Worm (Caenorhabditis elegans) whole organism, L2 larva: ENCODE data around the gene ddx-15.
A peak's percentile ranks its signal among the peaks of the same experiment; 100 is the strongest.

Experiments used
- C34F6.9 ChIP-seq: fragments of 150-350 bp; optimal IDR thresholded peaks from 2 replicates; lab custom pipeline; 2014; ENCODE audit warnings: missing biosample characterization, missing genetic modification characterization
- F13H6.1 ChIP-seq: sonication (generic microtip); optimal IDR thresholded peaks from 2 replicates; lab custom pipeline; 2016; ENCODE audit warnings: missing genetic modification characterization, missing compliant biosample characterization
- R02D3.7 ChIP-seq: fragments of 150-350 bp; optimal IDR thresholded peaks from 2 replicates; lab custom pipeline; 2014; ENCODE audit warnings: missing biosample characterization, missing genetic modification characterization
- Y55F3AM.14 ChIP-seq: fragments of 200-800 bp; sonication (Bioruptor generic); optimal IDR thresholded peaks from 2 replicates; lab custom pipeline; 2018; ENCODE audit warnings: mild to moderate bottlenecking, missing genetic modification characterization, missing compliant biosample characterization
- ZK546.5 ChIP-seq: sonication (generic microtip); optimal IDR thresholded peaks from 2 replicates; lab custom pipeline; 2017; ENCODE audit warnings: missing biosample characterization, missing genetic modification characterization
- alr-1 ChIP-seq: fragments of 150-350 bp; optimal IDR thresholded peaks from 2 replicates; lab custom pipeline; 2014; ENCODE audit warnings: missing biosample characterization, missing genetic modification characterization
- aly-2 ChIP-seq: fragments of 150-350 bp; optimal IDR thresholded peaks from 2 replicates; lab custom pipeline; 2014; ENCODE audit warnings: missing biosample characterization, missing genetic modification characterization
- ama-1 ChIP-seq: fragments of 150-350 bp; optimal IDR thresholded peaks from 2 replicates; lab custom pipeline; 2018; ENCODE audit warnings: inconsistent platforms
- blmp-1 ChIP-seq: sonication (generic microtip); optimal IDR thresholded peaks from 2 replicates; lab custom pipeline; 2017; ENCODE audit warnings: missing genetic modification characterization, mild to moderate bottlenecking, missing compliant biosample characterization, antibody characterized with exemption, moderate library complexity; ENCODE audit not compliant: insufficient read depth
- ceh-16 ChIP-seq: fragments of 150-350 bp; optimal IDR thresholded peaks from 2 replicates; lab custom pipeline; 2014; ENCODE audit warnings: missing biosample characterization, missing genetic modification characterization
- ceh-82 ChIP-seq: fragments of 150-350 bp; optimal IDR thresholded peaks from 2 replicates; lab custom pipeline; 2014; ENCODE audit warnings: missing biosample characterization, missing genetic modification characterization
- crh-2 ChIP-seq: sonication (generic microtip); optimal IDR thresholded peaks from 2 replicates; lab custom pipeline; 2017; ENCODE audit warnings: missing biosample characterization, missing genetic modification characterization
- dmd-4 ChIP-seq: sonication (generic microtip); optimal IDR thresholded peaks from 2 replicates; lab custom pipeline; 2017; ENCODE audit warnings: missing biosample characterization, missing genetic modification characterization
- egl-27 ChIP-seq: sonication (generic microtip); optimal IDR thresholded peaks from 3 replicates; lab custom pipeline; 2017; ENCODE audit warnings: missing biosample characterization, missing genetic modification reagents, missing genetic modification characterization
- elt-1 ChIP-seq: fragments of 150-350 bp; optimal IDR thresholded peaks from 2 replicates; lab custom pipeline; 2014; ENCODE audit warnings: missing biosample characterization, missing genetic modification characterization
- elt-3 ChIP-seq: sonication (generic microtip); optimal IDR thresholded peaks from 2 replicates; lab custom pipeline; 2017; ENCODE audit warnings: missing biosample characterization, missing genetic modification characterization
- fos-1 ChIP-seq: fragments of 150-350 bp; optimal IDR thresholded peaks from 2 replicates; lab custom pipeline; 2014; ENCODE audit warnings: missing biosample characterization, missing genetic modification characterization
- gmeb-1 ChIP-seq: fragments of 150-350 bp; optimal IDR thresholded peaks from 2 replicates; lab custom pipeline; 2014; ENCODE audit warnings: missing biosample characterization, missing genetic modification characterization
- lin-11 ChIP-seq: fragments of 150-350 bp; sonication (generic microtip); optimal IDR thresholded peaks from 2 replicates; lab custom pipeline; 2014; ENCODE audit warnings: missing biosample characterization, missing genetic modification characterization, inconsistent platforms, mixed read lengths
- lin-13 ChIP-seq: fragments of 150-350 bp; optimal IDR thresholded peaks from 2 replicates; lab custom pipeline; 2014; ENCODE audit warnings: missing biosample characterization, missing genetic modification reagents, missing genetic modification characterization
- lin-39 ChIP-seq: fragments of 150-350 bp; optimal IDR thresholded peaks from 2 replicates; lab custom pipeline; 2014; ENCODE audit warnings: missing biosample characterization, missing genetic modification reagents, missing genetic modification characterization
- lsy-2 ChIP-seq, 2 experiments: fragments of 150-350 bp in 1 of 2; sonication (generic microtip) in 1 of 2; optimal IDR thresholded peaks; 2 replicates each; lab custom pipeline; 2014 to 2017; ENCODE audit warnings: missing biosample characterization in 2 of 2, missing genetic modification characterization in 2 of 2
- mab-5 ChIP-seq: fragments of 150-350 bp; optimal IDR thresholded peaks from 2 replicates; lab custom pipeline; 2014; ENCODE audit warnings: missing biosample characterization, missing genetic modification characterization
- mbf-1 ChIP-seq: sonication (generic microtip); optimal IDR thresholded peaks from 2 replicates; lab custom pipeline; 2017; ENCODE audit warnings: missing biosample characterization, missing genetic modification characterization
- mdl-1 ChIP-seq, 2 experiments: fragments of 150-350 bp in 1 of 2; sonication (generic microtip) in 1 of 2; optimal IDR thresholded peaks; 2 replicates each; lab custom pipeline; 2017; ENCODE audit warnings: missing biosample characterization in 2 of 2, missing genetic modification characterization in 2 of 2
- nhr-10 ChIP-seq: sonication (generic microtip); optimal IDR thresholded peaks from 2 replicates; lab custom pipeline; 2017; ENCODE audit warnings: missing biosample characterization, missing genetic modification characterization
- nhr-11 ChIP-seq: fragments of 150-350 bp; optimal IDR thresholded peaks from 2 replicates; lab custom pipeline; 2014; ENCODE audit warnings: missing biosample characterization, missing genetic modification characterization
- nhr-12 ChIP-seq: fragments of 150-350 bp; optimal IDR thresholded peaks from 2 replicates; lab custom pipeline; 2014; ENCODE audit warnings: missing biosample characterization, missing genetic modification characterization
- nhr-129 ChIP-seq: fragments of 150-350 bp; optimal IDR thresholded peaks from 2 replicates; lab custom pipeline; 2014; ENCODE audit warnings: missing biosample characterization, missing genetic modification characterization
- nhr-21 ChIP-seq: fragments of 150-350 bp; optimal IDR thresholded peaks from 2 replicates; lab custom pipeline; 2014; ENCODE audit warnings: missing biosample characterization, missing genetic modification characterization
- nhr-23 ChIP-seq: fragments of 150-350 bp; optimal IDR thresholded peaks from 2 replicates; lab custom pipeline; 2014; ENCODE audit warnings: missing biosample characterization, missing genetic modification reagents, missing genetic modification characterization
- nhr-237 ChIP-seq: fragments of 150-350 bp; optimal IDR thresholded peaks from 2 replicates; lab custom pipeline; 2014; ENCODE audit warnings: missing biosample characterization, missing genetic modification characterization
- nhr-25 ChIP-seq: fragments of 150-350 bp; sonication (generic microtip); optimal IDR thresholded peaks from 3 replicates; lab custom pipeline; 2014; ENCODE audit warnings: missing biosample characterization, missing genetic modification characterization
- nhr-6 ChIP-seq: fragments of 150-350 bp; optimal IDR thresholded peaks from 2 replicates; lab custom pipeline; 2014; ENCODE audit warnings: missing biosample characterization, missing genetic modification characterization
- nhr-77 ChIP-seq: fragments of 150-350 bp; optimal IDR thresholded peaks from 2 replicates; lab custom pipeline; 2014; ENCODE audit warnings: missing biosample characterization, missing genetic modification characterization
- peb-1 ChIP-seq: fragments of 150-350 bp; optimal IDR thresholded peaks from 2 replicates; lab custom pipeline; 2014; ENCODE audit warnings: missing biosample characterization, missing genetic modification characterization
- sem-4 ChIP-seq: fragments of 150-350 bp; optimal IDR thresholded peaks from 2 replicates; lab custom pipeline; 2014; ENCODE audit warnings: missing biosample characterization, missing genetic modification reagents, missing genetic modification characterization
- skn-1 ChIP-seq: sonication (generic microtip); optimal IDR thresholded peaks from 2 replicates; lab custom pipeline; 2017; ENCODE audit warnings: missing biosample characterization, missing genetic modification characterization
- sma-3 ChIP-seq: sonication (generic microtip); optimal IDR thresholded peaks from 2 replicates; lab custom pipeline; 2016; ENCODE audit warnings: missing genetic modification reagents, missing genetic modification characterization, missing compliant biosample characterization
- sma-9 ChIP-seq, 2 experiments: fragments of 150-350 bp in 1 of 2; sonication (generic microtip) in 1 of 2; optimal IDR thresholded peaks; 2 replicates each; lab custom pipeline; 2014 to 2016; ENCODE audit warnings: missing genetic modification characterization in 2 of 2, mild to moderate bottlenecking in 1 of 2, missing biosample characterization in 1 of 2, missing compliant biosample characterization in 1 of 2, missing genetic modification reagents in 1 of 2, moderate library complexity in 1 of 2
- snpc-4 ChIP-seq: fragments of 150-350 bp; optimal IDR thresholded peaks from 2 replicates; lab custom pipeline; 2014; ENCODE audit warnings: missing biosample characterization, missing genetic modification characterization
- unc-39 ChIP-seq: fragments of 150-350 bp; optimal IDR thresholded peaks from 2 replicates; lab custom pipeline; 2014; ENCODE audit warnings: missing biosample characterization, missing genetic modification characterization
- unc-55 ChIP-seq: fragments of 150-350 bp; sonication (generic microtip); optimal IDR thresholded peaks from 3 replicates; lab custom pipeline; 2014; ENCODE audit warnings: missing biosample characterization, missing genetic modification reagents, missing genetic modification characterization
- unc-62 ChIP-seq: fragments of 150-350 bp; optimal IDR thresholded peaks from 2 replicates; lab custom pipeline; 2014; ENCODE audit warnings: missing biosample characterization, missing genetic modification reagents, missing genetic modification characterization
- zag-1 ChIP-seq: fragments of 150-350 bp; optimal IDR thresholded peaks from 2 replicates; lab custom pipeline; 2014; ENCODE audit warnings: missing biosample characterization, missing genetic modification characterization
- ztf-1 ChIP-seq: fragments of 200-800 bp; sonication (Bioruptor generic); conservative IDR thresholded peaks from 2 replicates; pipeline ENCODE4 v1.3.6; 2022; ENCODE audit warnings: missing genetic modification characterization, missing compliant biosample characterization
- ztf-11 ChIP-seq: sonication (generic microtip); optimal IDR thresholded peaks from 2 replicates; lab custom pipeline; 2017; ENCODE audit warnings: missing biosample characterization, missing genetic modification characterization
- ztf-4 ChIP-seq: fragments of 150-350 bp; optimal IDR thresholded peaks from 2 replicates; lab custom pipeline; 2014; ENCODE audit warnings: missing biosample characterization, missing genetic modification characterization

Gene ddx-15

ce11 chrIII:5604080-5604479, 12.6 kb upstream of the ddx-15 start, which contains the start of gene xnd-1:
Gene xnd-1, plus strand, starts transcription at chrIII:5604460.
- TF ChIP-seq C34F6.9 (tag; lab: Kevin White, UChicago) (no peak), nhr-10 (no peak), crh-2 (tag; lab: Kevin White, UChicago) (no peak)

ce11 chrIII:5603439-5603986, 12.0 kb upstream of the ddx-15 start, which contains the start of gene madf-11:
Gene madf-11, minus strand, starts transcription at chrIII:5603489.
- TF ChIP-seq F13H6.1 (peak; percentile 50), dmd-4 (tag; lab: Kevin White, UChicago) (no peak), aly-2 (no peak), zag-1 (tag; lab: Kevin White, UChicago) (peak; percentile 24), C34F6.9 (tag; lab: Kevin White, UChicago) (peak; percentile 77), lin-39 (no peak), ztf-1 (GFP tag; lab: Robert Waterston, UW) (no peak), ama-1 (lab: Kevin White, UChicago) (no peak), gmeb-1 (tag; lab: Kevin White, UChicago) (peak; percentile 65), nhr-10 (no peak), Y55F3AM.14 (GFP tag; lab: Kevin White, UChicago) (no peak), R02D3.7 (tag; lab: Kevin White, UChicago) (no peak), ztf-4 (tag; lab: Kevin White, UChicago) (no peak), sem-4 (no peak), lin-13 (peak; percentile 70), nhr-23 (tag; lab: Kevin White, UChicago) (no peak), ZK546.5 (tag; lab: Kevin White, UChicago) (no peak), blmp-1 (tag; lab: Kevin White, UChicago) (peak; percentile 4), nhr-11 (no peak), sma-3 (peak; percentile 58), snpc-4 (peak; percentile 49), unc-55 (GFP tag; lab: Kevin White, UChicago) (peak; percentile 86), crh-2 (tag; lab: Kevin White, UChicago) (peak; percentile 62), lsy-2 (tag; optimal IDR thresholded peaks at IDR 0.05; lab: Kevin White, UChicago) (peak; percentile 36 to 81), fos-1 (tag; lab: Kevin White, UChicago) (peak; percentile 59), mab-5 (peak; percentile 53), nhr-12 (tag; lab: Kevin White, UChicago) (no peak), elt-1 (tag; lab: Kevin White, UChicago) (no peak), unc-62 (GFP tag; lab: Kevin White, UChicago) (no peak), nhr-21 (tag; lab: Kevin White, UChicago) (peak; percentile 55), nhr-77 (tag; lab: Kevin White, UChicago) (no peak), skn-1 (no peak), ceh-82 (tag; lab: Kevin White, UChicago) (no peak), nhr-6 (no peak), unc-39 (tag; lab: Kevin White, UChicago) (no peak), nhr-129 (peak; percentile 78), nhr-25 (tag; lab: Kevin White, UChicago) (no peak), mdl-1 (tag; optimal IDR thresholded peaks at IDR 0.05; lab: Kevin White, UChicago) (peak; percentile 27 to 66), alr-1 (tag; lab: Kevin White, UChicago) (no peak), peb-1 (tag; lab: Kevin White, UChicago) (no peak), elt-3 (tag; lab: Kevin White, UChicago) (no peak), lin-11 (tag; lab: Kevin White, UChicago) (peak; percentile 42), ceh-16 (tag; lab: Kevin White, UChicago) (no peak), mbf-1 (tag; lab: Kevin White, UChicago) (no peak), ztf-11 (tag; lab: Kevin White, UChicago) (no peak), nhr-237 (no peak), egl-27 (tag; lab: Kevin White, UChicago) (no peak), sma-9 (GFP tag; optimal IDR thresholded peaks at IDR 0.05; lab: Kevin White, UChicago) (peak; percentile 41), sma-9 (tag; optimal IDR thresholded peaks at IDR 0.05; lab: Kevin White, UChicago) (no peak)
- TF ChIP-seq, all 48 proteins: peak for 18
